Worm (Caenorhabditis elegans) whole organism, mixed stage, embryonic: ENCODE results near the gene Y53F4B.10.

Experiments used
- M03D4.4 ChIP-seq: sonication (generic microtip); optimal IDR thresholded peaks from 2 replicates; lab custom pipeline; 2017; ENCODE audit warnings: mild to moderate bottlenecking, missing genetic modification characterization, missing compliant biosample characterization
- bed-3 ChIP-seq: fragments of 200-800 bp; sonication (Bioruptor generic); optimal IDR thresholded peaks from 3 replicates; lab custom pipeline; 2018; ENCODE audit warnings: mild to moderate bottlenecking, missing genetic modification characterization, moderate library complexity, missing compliant biosample characterization
- blmp-1 ChIP-seq: fragments of 150-350 bp; optimal IDR thresholded peaks from 2 replicates; lab custom pipeline; 2014; ENCODE audit warnings: missing biosample characterization, missing genetic modification characterization
- ceh-39 ChIP-seq: fragments of 150-350 bp; optimal IDR thresholded peaks from 2 replicates; lab custom pipeline; 2014; ENCODE audit warnings: missing biosample characterization, missing genetic modification characterization
- ceh-43 ChIP-seq: fragments of 200-800 bp; sonication (Bioruptor generic); optimal IDR thresholded peaks from 2 replicates; lab custom pipeline; 2018; ENCODE audit warnings: mild to moderate bottlenecking, missing genetic modification characterization, moderate library complexity, missing compliant biosample characterization
- ceh-83 ChIP-seq: fragments of 200-800 bp; sonication (Bioruptor generic); optimal IDR thresholded peaks from 2 replicates; lab custom pipeline; 2018; ENCODE audit warnings: mild to moderate bottlenecking, missing genetic modification characterization, missing compliant biosample characterization
- ces-1 ChIP-seq: fragments of 150-350 bp; optimal IDR thresholded peaks from 2 replicates; lab custom pipeline; 2014; ENCODE audit warnings: missing biosample characterization, missing genetic modification reagents, missing genetic modification characterization
- cnd-1 ChIP-seq: fragments of 200-800 bp; sonication (Bioruptor generic); optimal IDR thresholded peaks from 2 replicates; lab custom pipeline; 2018; ENCODE audit warnings: mild to moderate bottlenecking, missing genetic modification characterization, missing compliant biosample characterization
- drap-1 ChIP-seq: fragments of 200-800 bp; sonication (Bioruptor generic); optimal IDR thresholded peaks from 3 replicates; lab custom pipeline; 2018; ENCODE audit warnings: mild to moderate bottlenecking, missing genetic modification characterization, missing compliant biosample characterization
- elt-1 ChIP-seq: sonication (generic microtip); optimal IDR thresholded peaks from 2 replicates; lab custom pipeline; 2017; ENCODE audit warnings: missing genetic modification characterization, mild to moderate bottlenecking, missing compliant biosample characterization, antibody characterized with exemption, moderate library complexity, borderline replicate concordance; ENCODE audit not compliant: insufficient read depth
- elt-3 ChIP-seq: fragments of 150-350 bp; optimal IDR thresholded peaks from 2 replicates; lab custom pipeline; 2014; ENCODE audit warnings: missing biosample characterization, missing genetic modification characterization
- flh-1 ChIP-seq: fragments of 200-800 bp; sonication (Bioruptor generic); optimal IDR thresholded peaks from 2 replicates; lab custom pipeline; 2018; ENCODE audit warnings: mild to moderate bottlenecking, missing genetic modification characterization, moderate library complexity, missing compliant biosample characterization
- ham-2 ChIP-seq: fragments of 200-800 bp; sonication (Bioruptor generic); optimal IDR thresholded peaks from 2 replicates; lab custom pipeline; 2018; ENCODE audit warnings: mild to moderate bottlenecking, missing genetic modification characterization, missing compliant biosample characterization
- hlh-1 ChIP-seq: fragments of 150-350 bp; optimal IDR thresholded peaks from 2 replicates; lab custom pipeline; 2014; ENCODE audit warnings: missing biosample characterization, missing genetic modification reagents, missing genetic modification characterization
- lin-13 ChIP-seq: fragments of 150-350 bp; optimal IDR thresholded peaks from 2 replicates; lab custom pipeline; 2014; ENCODE audit warnings: missing biosample characterization, missing genetic modification characterization
- lin-32 ChIP-seq: fragments of 200-800 bp; sonication (Bioruptor generic); optimal IDR thresholded peaks from 2 replicates; lab custom pipeline; 2018; ENCODE audit warnings: mild to moderate bottlenecking, missing genetic modification characterization, missing compliant biosample characterization
- lsy-2 ChIP-seq: fragments of 150-350 bp; optimal IDR thresholded peaks from 2 replicates; lab custom pipeline; 2014; ENCODE audit warnings: missing biosample characterization, missing genetic modification characterization
- mab-5 ChIP-seq: fragments of 150-350 bp; optimal IDR thresholded peaks from 2 replicates; lab custom pipeline; 2014; ENCODE audit warnings: missing biosample characterization, missing genetic modification characterization
- mep-1 ChIP-seq: fragments of 150-350 bp; optimal IDR thresholded peaks from 2 replicates; lab custom pipeline; 2017; ENCODE audit warnings: missing biosample characterization, missing genetic modification reagents, missing genetic modification characterization, inconsistent platforms
- mls-2 ChIP-seq: sonication (generic microtip); optimal IDR thresholded peaks from 2 replicates; lab custom pipeline; 2016; ENCODE audit warnings: mild to moderate bottlenecking, missing genetic modification characterization, moderate library complexity, missing compliant biosample characterization
- nhr-2 ChIP-seq: fragments of 150-350 bp; optimal IDR thresholded peaks from 2 replicates; lab custom pipeline; 2014; ENCODE audit warnings: missing biosample characterization, missing genetic modification characterization
- nhr-28 ChIP-seq: fragments of 150-350 bp; optimal IDR thresholded peaks from 2 replicates; lab custom pipeline; 2014; ENCODE audit warnings: missing biosample characterization, missing genetic modification characterization
- pha-4 ChIP-seq: fragments of 150-350 bp; optimal IDR thresholded peaks from 2 replicates; lab custom pipeline; 2018; ENCODE audit warnings: missing biosample characterization, missing genetic modification reagents, missing genetic modification characterization
- sem-2 ChIP-seq: fragments of 200-800 bp; sonication (Bioruptor generic); optimal IDR thresholded peaks from 2 replicates; lab custom pipeline; 2018; ENCODE audit warnings: mild to moderate bottlenecking, missing genetic modification characterization, missing compliant biosample characterization
- snpc-4 ChIP-seq: fragments of 150-350 bp; optimal IDR thresholded peaks from 2 replicates; lab custom pipeline; 2014; ENCODE audit warnings: missing biosample characterization, missing genetic modification characterization
- sptf-1 ChIP-seq: sonication (generic microtip); optimal IDR thresholded peaks from 2 replicates; lab custom pipeline; 2017; ENCODE audit warnings: mild to moderate bottlenecking, missing genetic modification characterization, moderate library complexity, missing compliant biosample characterization
- tbx-8 ChIP-seq: fragments of 200-800 bp; sonication (Bioruptor generic); optimal IDR thresholded peaks from 2 replicates; lab custom pipeline; 2018; ENCODE audit warnings: mild to moderate bottlenecking, missing genetic modification characterization, moderate library complexity, missing compliant biosample characterization
- unc-120 ChIP-seq: sonication (generic microtip); optimal IDR thresholded peaks from 2 replicates; lab custom pipeline; 2017; ENCODE audit warnings: missing genetic modification characterization, missing compliant biosample characterization; ENCODE audit not compliant: poor library complexity, severe bottlenecking
- unc-39 ChIP-seq: fragments of 150-350 bp; optimal IDR thresholded peaks from 2 replicates; lab custom pipeline; 2014; ENCODE audit warnings: missing biosample characterization, missing genetic modification characterization
- unc-62 ChIP-seq: fragments of 150-350 bp; optimal IDR thresholded peaks from 2 replicates; lab custom pipeline; 2014; ENCODE audit warnings: missing biosample characterization, missing genetic modification reagents, missing genetic modification characterization
- zip-8 ChIP-seq: fragments of 150-350 bp; optimal IDR thresholded peaks from 2 replicates; lab custom pipeline; 2014; ENCODE audit warnings: missing biosample characterization, missing genetic modification characterization
- ztf-11 ChIP-seq: fragments of 150-350 bp; optimal IDR thresholded peaks from 2 replicates; lab custom pipeline; 2014; ENCODE audit warnings: missing biosample characterization, missing genetic modification characterization

Y53F4B.10 gene

DNA sequence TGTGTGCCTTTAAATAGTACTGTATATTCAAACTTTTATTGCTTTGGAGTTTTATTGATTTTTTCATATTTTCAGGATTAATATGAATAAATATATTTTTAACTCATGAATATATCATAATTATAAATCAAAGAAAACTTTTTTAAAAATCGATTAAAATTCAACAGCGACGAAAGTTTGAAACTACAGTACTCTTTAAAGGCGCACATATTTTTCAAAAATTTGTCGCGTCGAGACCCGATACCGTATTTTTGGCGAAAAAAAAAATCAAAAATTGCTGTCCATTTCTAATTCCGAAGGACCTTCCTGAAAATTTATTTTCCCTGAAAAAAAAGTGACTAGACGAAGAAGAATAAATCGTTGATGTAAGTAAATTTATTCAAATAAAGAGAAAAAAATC, 35.0 kb downstream of the Y53F4B.10 start:
- TF ChIP-seq elt-3 (tag; lab: Kevin White, UChicago) (no peak), zip-8 (tag; lab: Kevin White, UChicago) (no peak), elt-1 (tag; lab: Kevin White, UChicago) (no peak), lsy-2 (no peak), mls-2 (no peak), blmp-1 (tag; lab: Kevin White, UChicago) (no peak), unc-62 (GFP tag; lab: Kevin White, UChicago) (no peak), tbx-8 (no peak), bed-3 (GFP tag; lab: Kevin White, UChicago) (no peak), nhr-28 (tag; lab: Kevin White, UChicago) (no peak), mab-5 (tag; lab: Kevin White, UChicago) (no peak), drap-1 (GFP tag; lab: Kevin White, UChicago) (no peak)
- TF ChIP-seq, all 35 proteins: peak for 0

DNA sequence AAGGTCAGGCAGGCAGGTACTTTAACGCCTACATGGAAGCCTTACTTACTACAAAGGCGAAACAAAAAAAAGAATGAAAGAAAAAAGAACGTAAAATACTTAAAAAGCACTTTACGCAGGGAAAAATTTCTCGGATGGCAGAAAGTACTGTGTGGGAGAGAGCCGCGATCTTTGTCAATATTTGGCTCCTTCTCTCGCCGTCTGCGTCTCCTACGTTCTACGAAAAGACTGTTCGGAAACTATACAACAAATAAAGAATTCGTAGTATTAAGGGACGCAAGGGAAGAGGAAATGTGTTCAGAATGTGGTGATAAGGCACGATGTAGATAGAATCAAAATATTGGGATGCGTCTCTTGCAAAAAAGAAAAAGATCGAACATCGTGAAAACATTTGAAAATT, 36.2 kb downstream of the Y53F4B.10 start:
- TF ChIP-seq pha-4 (tag; lab: Kevin White, UChicago) (peak; percentile 84), nhr-28 (tag; lab: Kevin White, UChicago) (no peak)
- TF ChIP-seq, all 35 proteins: peak for 1

DNA sequence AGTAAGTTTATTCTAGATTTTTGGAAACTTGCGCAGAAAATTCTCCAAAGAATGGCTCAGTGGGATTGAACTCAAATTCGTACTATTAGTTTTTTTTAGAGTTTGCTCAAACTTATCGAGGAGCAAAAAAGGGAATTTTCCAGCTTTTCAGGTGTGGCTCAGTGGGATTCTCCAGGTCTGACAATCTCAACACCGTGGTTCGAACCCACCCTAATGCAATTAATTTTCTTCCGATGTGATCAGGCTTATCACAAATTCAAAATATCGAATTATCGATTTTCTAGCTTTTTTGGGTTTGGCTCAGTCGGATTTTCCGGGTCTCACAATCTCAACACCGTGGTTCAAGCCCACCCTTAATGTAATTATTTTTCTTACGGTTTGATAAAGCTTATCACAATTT, 36.9 kb downstream of the Y53F4B.10 start:
- no peak for TF ChIP-seq cnd-1
- no peak for TF ChIP-seq pha-4 (tag; lab: Kevin White, UChicago)
- TF ChIP-seq unc-62 (GFP tag; lab: Kevin White, UChicago): no peak
- TF ChIP-seq ztf-11 (tag; lab: Kevin White, UChicago): no peak
- no peak for TF ChIP-seq nhr-2 (tag; lab: Kevin White, UChicago)
- TF ChIP-seq ces-1 (GFP tag; lab: Kevin White, UChicago): no peak
- no peak for TF ChIP-seq M03D4.4 (tag; lab: Kevin White, UChicago)
- TF ChIP-seq mab-5 (tag; lab: Kevin White, UChicago): no peak
- no peak for TF ChIP-seq lin-13 (tag; lab: Kevin White, UChicago)
- no peak for TF ChIP-seq ceh-83
- no peak for TF ChIP-seq hlh-1

DNA sequence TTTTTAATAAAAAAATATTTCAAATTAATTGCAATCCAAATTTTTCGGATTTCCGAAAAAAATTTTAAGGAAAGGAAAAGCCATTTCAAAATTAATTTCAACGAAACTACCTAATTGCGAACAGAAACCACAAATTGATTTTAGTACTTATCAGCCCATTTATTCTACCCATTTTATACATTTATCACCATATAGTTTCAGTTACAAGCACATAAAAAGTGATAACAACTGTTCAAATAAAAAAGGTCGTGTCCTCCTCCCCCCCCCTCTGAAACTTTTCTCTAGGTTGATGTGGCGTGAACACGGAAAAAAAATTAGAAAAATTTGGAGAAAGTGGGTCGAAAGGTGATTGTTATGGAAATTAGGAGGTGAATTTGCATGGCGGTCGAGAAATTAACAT, 38.4 kb downstream of the Y53F4B.10 start:
- TF ChIP-seq ces-1 (GFP tag; lab: Kevin White, UChicago) (no peak), pha-4 (tag; lab: Kevin White, UChicago) (no peak), lsy-2 (no peak), nhr-2 (tag; lab: Kevin White, UChicago) (no peak), hlh-1 (no peak), drap-1 (GFP tag; lab: Kevin White, UChicago) (no peak), ceh-43 (GFP tag; lab: Kevin White, UChicago) (no peak)

DNA sequence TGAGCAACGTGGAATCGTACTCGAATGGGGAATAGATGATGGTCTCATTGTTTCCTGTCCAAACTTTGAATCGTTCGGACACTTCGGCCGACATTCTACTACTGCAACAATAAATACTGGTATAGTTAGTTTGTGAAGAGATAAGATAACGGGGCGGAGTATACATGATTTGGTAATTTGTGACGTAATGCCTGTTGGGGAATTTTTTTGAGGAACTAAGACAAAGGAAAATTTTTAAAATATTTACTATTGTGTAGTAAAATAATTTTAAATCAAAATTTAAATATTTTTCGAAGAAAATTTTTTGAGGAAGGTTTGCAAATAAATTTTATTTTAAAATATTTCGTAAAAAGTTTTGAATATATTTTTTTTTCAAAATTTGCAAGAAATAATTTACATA, 39.3 kb downstream of the Y53F4B.10 start, which contains the start of gene elo-9:
elo-9 (minus strand) TSS at position 101 of the 400 bp plus-strand sequence.
- TF ChIP-seq zip-8 (tag; lab: Kevin White, UChicago) (no peak), ceh-83 (no peak), ceh-39 (tag; lab: Kevin White, UChicago) (no peak), unc-120 (tag; lab: Kevin White, UChicago) (no peak)

DNA sequence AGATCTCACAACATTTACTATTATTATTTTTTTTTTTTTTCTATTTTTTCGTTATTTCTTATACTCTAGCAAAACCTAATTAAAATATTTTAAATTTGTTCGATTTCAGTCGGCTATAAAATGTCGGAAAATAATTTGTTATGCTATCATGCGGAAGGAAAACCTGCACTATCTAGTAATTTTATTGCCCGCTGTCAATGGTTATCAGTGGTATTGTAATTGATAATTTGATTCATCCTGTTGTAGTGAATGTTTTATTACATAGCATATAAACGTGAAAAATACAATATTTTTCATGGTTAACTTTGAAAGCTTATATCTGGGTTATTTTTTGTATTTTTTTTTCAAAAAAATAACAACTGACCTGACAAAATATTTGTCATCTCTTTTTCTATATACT, 44.0 kb downstream of the Y53F4B.10 start:
- TF ChIP-seq snpc-4 (tag; lab: Kevin White, UChicago) (no peak), mls-2 (no peak), sptf-1 (no peak), mep-1 (tag; lab: Kevin White, UChicago) (no peak), hlh-1 (no peak), nhr-2 (tag; lab: Kevin White, UChicago) (no peak), unc-39 (tag; lab: Kevin White, UChicago) (no peak)

DNA sequence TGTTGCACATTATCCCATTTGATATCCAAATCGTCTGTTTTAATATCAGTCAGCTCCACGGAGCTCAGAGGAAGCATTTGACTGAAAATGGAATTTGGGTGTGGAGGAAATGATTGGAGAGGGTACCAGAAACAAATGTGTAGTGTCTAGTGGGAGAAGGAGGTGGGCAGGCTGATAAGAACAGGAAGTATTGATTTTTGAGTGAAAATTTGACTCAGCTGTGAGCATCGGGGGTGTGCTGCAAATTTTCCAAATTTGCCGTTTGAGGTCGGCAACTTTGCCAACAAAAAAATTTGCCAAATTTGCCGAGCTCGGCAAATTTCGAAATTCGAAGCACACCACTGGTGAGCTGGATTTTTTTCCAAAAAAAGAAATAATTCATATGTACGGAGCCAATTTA, 45.2 kb downstream of the Y53F4B.10 start, which contains the start of gene Y53F4B.1:
Y53F4B.1 (minus strand) TSS at position 101 of the 400 bp plus-strand sequence.
- TF ChIP-seq hlh-1 (no peak), mls-2 (no peak), flh-1 (no peak), elt-1 (tag; lab: Kevin White, UChicago) (no peak), ham-2 (GFP tag; lab: Kevin White, UChicago) (no peak), unc-39 (tag; lab: Kevin White, UChicago) (no peak), nhr-28 (tag; lab: Kevin White, UChicago) (no peak), lin-13 (tag; lab: Kevin White, UChicago) (no peak), zip-8 (tag; lab: Kevin White, UChicago) (no peak), cnd-1 (no peak), sem-2 (no peak), tbx-8 (no peak), lin-32 (no peak), nhr-2 (tag; lab: Kevin White, UChicago) (no peak), sptf-1 (no peak), unc-62 (GFP tag; lab: Kevin White, UChicago) (no peak)
